Fruit fly (Drosophila melanogaster) whole organism, embryonic: ENCODE data around the gene ihog.

Source experiments
- Awh ChIP-seq: fragments of 200-800 bp; sonication (Bioruptor generic); IDR thresholded peaks from 2 replicates; pipeline ENCODE4, ENCODE4 v1.3.6; 2022; ENCODE audit warnings: missing biosample characterization, missing genetic modification characterization
- CG10366 ChIP-seq: fragments of 200-800 bp; sonication (Bioruptor generic); IDR thresholded peaks from 2 replicates; pipeline ENCODE4 v1.3.6; 2022; ENCODE audit warnings: missing biosample characterization, missing genetic modification characterization
- CG11504 ChIP-seq: fragments of 200-800 bp; sonication (Bioruptor generic); optimal IDR thresholded peaks from 3 replicates; lab custom pipeline; 2019; ENCODE audit warnings: missing biosample characterization, mild to moderate bottlenecking, missing genetic modification characterization, moderate library complexity
- CG13296 ChIP-seq: fragments of 200-800 bp; sonication (Bioruptor generic); optimal IDR thresholded peaks from 3 replicates; lab custom pipeline; 2018; ENCODE audit warnings: missing biosample characterization, mild to moderate bottlenecking, missing genetic modification characterization
- CG13775 ChIP-seq: fragments of 200-800 bp; sonication (Bioruptor generic); optimal IDR thresholded peaks from 3 replicates; lab custom pipeline; 2017; ENCODE audit warnings: missing biosample characterization, mild to moderate bottlenecking, missing genetic modification characterization
- CG14014 ChIP-seq: fragments of 200-800 bp; sonication (Bioruptor generic); IDR thresholded peaks from 2 replicates; pipeline ENCODE4 v1.3.6; 2022; ENCODE audit warnings: missing biosample characterization, missing genetic modification characterization
- CG14860 ChIP-seq: fragments of 200-800 bp; sonication (Bioruptor generic); IDR thresholded peaks from 3 replicates; pipeline ENCODE4 v1.3.6; 2022; ENCODE audit warnings: missing biosample characterization, missing genetic modification characterization; ENCODE audit not compliant: partially characterized antibody
- CG15269 ChIP-seq: fragments of 200-800 bp; sonication (Bioruptor generic); optimal IDR thresholded peaks from 2 replicates; lab custom pipeline; 2018; ENCODE audit warnings: missing biosample characterization, mild to moderate bottlenecking, missing genetic modification characterization, moderate library complexity
- CG1529 ChIP-seq: fragments of 200-800 bp; sonication (Bioruptor generic); optimal IDR thresholded peaks from 3 replicates; lab custom pipeline; 2018; ENCODE audit warnings: missing biosample characterization, missing genetic modification characterization
- CG1647 ChIP-seq: fragments of 200-800 bp; sonication (Bioruptor generic); optimal IDR thresholded peaks from 3 replicates; lab custom pipeline; 2016; ENCODE audit warnings: missing biosample characterization, missing genetic modification characterization
- CG31388 ChIP-seq: fragments of 200-800 bp; sonication (Bioruptor generic); optimal IDR thresholded peaks from 2 replicates; lab custom pipeline; 2016; ENCODE audit warnings: missing biosample characterization, missing genetic modification characterization
- CG34422 ChIP-seq: fragments of 200-800 bp; sonication (Bioruptor generic); IDR thresholded peaks from 3 replicates; pipeline ENCODE4 v1.3.6; 2022; ENCODE audit warnings: missing biosample characterization, missing genetic modification characterization
- CG9797 ChIP-seq: fragments of 200-800 bp; sonication (Bioruptor generic); optimal IDR thresholded peaks from 3 replicates; lab custom pipeline; 2018; ENCODE audit warnings: missing biosample characterization, mild to moderate bottlenecking, missing genetic modification characterization
- CHES-1-like ChIP-seq: fragments of 200-800 bp; sonication (Bioruptor generic); optimal IDR thresholded peaks from 2 replicates; lab custom pipeline; 2016; ENCODE audit warnings: missing biosample characterization, missing genetic modification characterization
- Camta ChIP-seq: fragments of 200-800 bp; sonication (Bioruptor generic); optimal IDR thresholded peaks from 2 replicates; lab custom pipeline; 2016; ENCODE audit warnings: missing biosample characterization, missing genetic modification characterization
- Dbx ChIP-seq: fragments of 200-800 bp; sonication (Bioruptor generic); IDR thresholded peaks from 3 replicates; pipeline ENCODE4 v1.3.6; 2022; ENCODE audit warnings: missing biosample characterization, missing genetic modification characterization
- HHEX ChIP-seq: fragments of 200-800 bp; sonication (Bioruptor generic); optimal IDR thresholded peaks from 3 replicates; lab custom pipeline; 2017; ENCODE audit warnings: missing biosample characterization, mild to moderate bottlenecking, missing genetic modification characterization, missing genetic modification reagents
- Hand ChIP-seq: fragments of 200-800 bp; sonication (Bioruptor generic); optimal IDR thresholded peaks from 2 replicates; lab custom pipeline; 2017; ENCODE audit warnings: mild to moderate bottlenecking, missing biosample characterization, missing genetic modification reagents, missing genetic modification characterization
- Hmx ChIP-seq: fragments of 200-800 bp; sonication (Bioruptor generic); optimal IDR thresholded peaks from 2 replicates; lab custom pipeline; 2016; ENCODE audit warnings: missing biosample characterization, missing genetic modification characterization
- Lpt ChIP-seq: fragments of >200 bp; optimal IDR thresholded peaks from 2 replicates; lab custom pipeline; 2018; ENCODE audit warnings: missing biosample characterization, missing genetic modification characterization
- MESR4 ChIP-seq: fragments of 200-800 bp; sonication (Bioruptor generic); optimal IDR thresholded peaks from 2 replicates; lab custom pipeline; 2018; ENCODE audit warnings: missing biosample characterization, mild to moderate bottlenecking, missing genetic modification characterization, moderate library complexity
- NFAT ChIP-seq: fragments of 200-800 bp; sonication (Bioruptor generic); IDR thresholded peaks from 2 replicates; pipeline ENCODE4 v1.3.6; 2022; ENCODE audit warnings: missing biosample characterization, missing genetic modification characterization
- Side ChIP-seq: fragments of 200-800 bp; sonication (Bioruptor generic); optimal IDR thresholded peaks from 2 replicates; lab custom pipeline; 2016; ENCODE audit warnings: missing biosample characterization, missing genetic modification characterization
- Ssrp ChIP-seq: fragments of 200-800 bp; sonication (Bioruptor generic); optimal IDR thresholded peaks from 2 replicates; lab custom pipeline; 2018; ENCODE audit warnings: missing biosample characterization, mild to moderate bottlenecking, missing genetic modification characterization, moderate library complexity
- Taf1 ChIP-seq: fragments of 200-800 bp; sonication (Bioruptor generic); IDR thresholded peaks from 2 replicates; pipeline ENCODE4 v1.3.6; 2022; ENCODE audit warnings: missing biosample characterization, missing genetic modification characterization
- Usf ChIP-seq: fragments of 200-800 bp; sonication (Bioruptor generic); optimal IDR thresholded peaks from 2 replicates; lab custom pipeline; 2017; ENCODE audit warnings: missing genotype, missing biosample characterization, missing genetic modification characterization
- corto ChIP-seq: fragments of 200-800 bp; sonication (Bioruptor generic); optimal IDR thresholded peaks from 2 replicates; lab custom pipeline; 2016; ENCODE audit warnings: missing biosample characterization, mild to moderate bottlenecking, missing genetic modification characterization, moderate library complexity
- dmrt99B ChIP-seq: fragments of 200-800 bp; sonication (Bioruptor generic); optimal IDR thresholded peaks from 2 replicates; lab custom pipeline; 2018; ENCODE audit warnings: missing biosample characterization, mild to moderate bottlenecking, missing genetic modification characterization, moderate library complexity
- ems ChIP-seq: fragments of 200-800 bp; sonication (Bioruptor generic); optimal IDR thresholded peaks from 3 replicates; lab custom pipeline; 2016; ENCODE audit warnings: missing biosample characterization, missing genetic modification characterization
- eve ChIP-seq, 2 experiments: fragments of >200 bp; optimal IDR thresholded peaks; 2 replicates each; lab custom pipeline; 2017; ENCODE audit warnings: missing biosample characterization in 2 of 2, missing genetic modification characterization in 2 of 2
- fd102C ChIP-seq: fragments of 200-800 bp; sonication (Bioruptor generic); optimal IDR thresholded peaks from 2 replicates; lab custom pipeline; 2018; ENCODE audit warnings: missing biosample characterization, mild to moderate bottlenecking, missing genetic modification characterization, moderate library complexity
- grau ChIP-seq: fragments of 200-800 bp; optimal IDR thresholded peaks from 3 replicates; lab custom pipeline; 2019; ENCODE audit warnings: missing biosample characterization, mild to moderate bottlenecking, missing genetic modification characterization, moderate library complexity
- gsb-n ChIP-seq: fragments of 200-800 bp; sonication (Bioruptor generic); optimal IDR thresholded peaks from 3 replicates; lab custom pipeline; 2018; ENCODE audit warnings: missing biosample characterization, mild to moderate bottlenecking, missing genetic modification characterization
- her ChIP-seq: fragments of 200-800 bp; sonication (Bioruptor generic); optimal IDR thresholded peaks from 2 replicates; lab custom pipeline; 2016; ENCODE audit warnings: missing biosample characterization, missing genetic modification characterization
- ind ChIP-seq: fragments of 200-800 bp; sonication (Bioruptor generic); optimal IDR thresholded peaks from 3 replicates; lab custom pipeline; 2016; ENCODE audit warnings: missing biosample characterization, missing genetic modification characterization
- insv ChIP-seq, 2 experiments: fragments of 200-800 bp; sonication (Bioruptor generic); optimal IDR thresholded peaks; 3 replicates each; lab custom pipeline; 2016 to 2018; ENCODE audit warnings: missing biosample characterization in 2 of 2, missing genetic modification characterization in 2 of 2
- jumu ChIP-seq: fragments of 200-800 bp; sonication (Bioruptor generic); optimal IDR thresholded peaks from 3 replicates; lab custom pipeline; 2016; ENCODE audit warnings: missing biosample characterization, missing genetic modification characterization
- kay ChIP-seq: fragments of 200-800 bp; sonication (Bioruptor generic); optimal IDR thresholded peaks from 2 replicates; lab custom pipeline; 2016; ENCODE audit warnings: missing biosample characterization, missing genetic modification characterization
- lbe ChIP-seq: fragments of 200-800 bp; sonication (Bioruptor generic); optimal IDR thresholded peaks from 2 replicates; lab custom pipeline; 2016; ENCODE audit warnings: missing biosample characterization, mild to moderate bottlenecking, missing genetic modification characterization
- mam ChIP-seq: fragments of 200-800 bp; sonication (Bioruptor generic); optimal IDR thresholded peaks from 3 replicates; lab custom pipeline; 2016; ENCODE audit warnings: missing biosample characterization, missing genetic modification characterization
- nau ChIP-seq: fragments of 200-800 bp; sonication (Bioruptor generic); optimal IDR thresholded peaks from 3 replicates; lab custom pipeline; 2017; ENCODE audit warnings: missing biosample characterization, mild to moderate bottlenecking, missing genetic modification characterization, missing genetic modification reagents
- nmo ChIP-seq: fragments of 200-800 bp; sonication (Bioruptor generic); optimal IDR thresholded peaks from 2 replicates; lab custom pipeline; 2018; ENCODE audit warnings: missing biosample characterization, mild to moderate bottlenecking, missing genetic modification characterization, moderate library complexity
- nom ChIP-seq: fragments of 200-800 bp; sonication (Bioruptor generic); optimal IDR thresholded peaks from 2 replicates; lab custom pipeline; 2017; ENCODE audit warnings: missing biosample characterization, missing genetic modification characterization, mild to moderate bottlenecking, moderate library complexity, missing genetic modification reagents
- org-1 ChIP-seq: fragments of 200-800 bp; sonication (Bioruptor generic); optimal IDR thresholded peaks from 2 replicates; lab custom pipeline; 2017; ENCODE audit warnings: missing biosample characterization, missing genetic modification characterization
- pros ChIP-seq: fragments of 200-800 bp; sonication (Bioruptor generic); optimal IDR thresholded peaks from 3 replicates; lab custom pipeline; 2019; ENCODE audit warnings: missing biosample characterization, mild to moderate bottlenecking, missing genetic modification characterization, moderate library complexity
- ro ChIP-seq: fragments of 200-800 bp; sonication (Bioruptor generic); IDR thresholded peaks from 2 replicates; pipeline ENCODE4 v1.3.6; 2022; ENCODE audit warnings: missing biosample characterization, missing genetic modification characterization
- seq ChIP-seq: fragments of 200-800 bp; sonication (Bioruptor generic); IDR thresholded peaks from 2 replicates; pipeline ENCODE4 v1.3.6; 2022; ENCODE audit warnings: missing biosample characterization, missing genetic modification characterization
- sima ChIP-seq: fragments of 200-800 bp; sonication (Bioruptor generic); optimal IDR thresholded peaks from 2 replicates; lab custom pipeline; 2016; ENCODE audit warnings: missing biosample characterization, missing genetic modification characterization
- slbo ChIP-seq: fragments of 200-800 bp; sonication (Bioruptor generic); IDR thresholded peaks from 2 replicates; pipeline ENCODE4 v1.3.6; 2022; ENCODE audit warnings: missing biosample characterization, missing genetic modification characterization
- slou ChIP-seq: fragments of 200-800 bp; sonication (Bioruptor generic); optimal IDR thresholded peaks from 3 replicates; lab custom pipeline; 2016; ENCODE audit warnings: missing biosample characterization, missing genetic modification characterization
- so ChIP-seq: fragments of 200-800 bp; sonication (Bioruptor generic); IDR thresholded peaks from 3 replicates; pipeline ENCODE4 v1.3.6; 2022; ENCODE audit warnings: missing biosample characterization, missing genetic modification characterization
- usp ChIP-seq: fragments of >200 bp; optimal IDR thresholded peaks from 2 replicates; lab custom pipeline; 2017; ENCODE audit warnings: missing biosample characterization, missing genetic modification characterization

Gene ihog

DNA sequence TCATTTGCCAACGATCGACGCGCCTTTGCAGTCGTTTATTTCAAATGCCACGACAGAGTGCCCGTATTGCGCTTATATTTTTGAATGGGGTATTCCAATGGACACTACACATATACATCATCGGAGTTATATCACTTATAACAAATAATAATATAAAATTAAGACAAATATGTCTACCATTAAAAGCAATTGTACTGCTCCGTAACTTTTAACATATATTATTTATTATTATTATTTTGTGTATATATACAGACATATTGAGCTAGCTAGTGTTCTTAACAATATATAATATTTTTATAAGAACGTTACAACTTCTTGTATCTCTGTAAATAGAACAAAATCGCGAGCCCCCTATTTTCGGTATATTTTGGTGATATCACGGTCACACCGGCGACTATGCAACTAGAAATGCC lies 15.4 kb upstream of the ihog start, which contains the start of the genes sip2 and Coprox (continued):
- TF ChIP-seq corto (GFP tag; lab: Kevin White, UChicago): no peak
- TF ChIP-seq CG13296 (GFP tag; lab: Kevin White, UChicago): peak; percentile 71
- no peak for TF ChIP-seq slou (GFP tag; lab: Kevin White, UChicago)
- TF ChIP-seq grau (tag; lab: Kevin White, UChicago): peak; percentile 83
- no peak for TF ChIP-seq seq (GFP tag; lab: Robert Waterston, UW)
- TF ChIP-seq Hmx (GFP tag; lab: Kevin White, UChicago): no peak
- TF ChIP-seq NFAT: no peak; the same call in 1 of the 2 replicates
- TF ChIP-seq nom (GFP tag; lab: Kevin White, UChicago): peak; percentile 21
- TF ChIP-seq CG34422 (GFP tag; lab: Robert Waterston, UW): 0 out of 3 replicates have a peak, but pooled peaks have one; percentile 21
- TF ChIP-seq insv (GFP tag; optimal IDR thresholded peaks at IDR 0.05; lab: Kevin White, UChicago): peak in 1 of 2 experiments; percentile 27
- TF ChIP-seq Hand (GFP tag; lab: Kevin White, UChicago): no peak
- TF ChIP-seq ro (GFP tag; lab: Robert Waterston, UW): no peak
- TF ChIP-seq pros (GFP tag; lab: Kevin White, UChicago): no peak
- TF ChIP-seq Taf1 (GFP tag; lab: Robert Waterston, UW): no peak
- no peak for TF ChIP-seq Side
- TF ChIP-seq MESR4 (GFP tag; lab: Kevin White, UChicago): no peak
- no peak for TF ChIP-seq CG14860 (GFP tag; lab: Robert Waterston, UW)
- no peak for TF ChIP-seq org-1 (GFP tag; lab: Kevin White, UChicago)
- peak; percentile 29 for TF ChIP-seq Usf (GFP tag; lab: Kevin White, UChicago)
- no peak for TF ChIP-seq jumu (GFP tag; lab: Kevin White, UChicago)
- no peak for TF ChIP-seq CG11504 (tag; lab: Kevin White, UChicago)
- no peak for TF ChIP-seq her (GFP tag; lab: Kevin White, UChicago)
- TF ChIP-seq ems (GFP tag; lab: Kevin White, UChicago): no peak
- TF ChIP-seq slbo: peak; percentile 64
- no peak for TF ChIP-seq eve (GFP tag; optimal IDR thresholded peaks at IDR 0.05; lab: Kevin White, UChicago)
- TF ChIP-seq Ssrp (tag; lab: Kevin White, UChicago): peak; percentile 73
- TF ChIP-seq CG10366 (GFP tag; lab: Robert Waterston, UW): peak; percentile 39; the same call in 1 of the 2 replicates
- TF ChIP-seq CG1647 (GFP tag; lab: Kevin White, UChicago): no peak
- no peak for TF ChIP-seq CG31388 (GFP tag; lab: Kevin White, UChicago)
- peak; percentile 59 for TF ChIP-seq CG14014 (GFP tag; lab: Robert Waterston, UW)
- peak; percentile 31 for TF ChIP-seq kay (GFP tag; lab: Kevin White, UChicago)
- TF ChIP-seq nau: no peak
- TF ChIP-seq dmrt99B: no peak
- TF ChIP-seq fd102C (GFP tag; lab: Kevin White, UChicago): no peak
- TF ChIP-seq CG1529 (GFP tag; lab: Kevin White, UChicago): peak; percentile 1
- TF ChIP-seq CG13775 (GFP tag; lab: Kevin White, UChicago): peak; percentile 68
- TF ChIP-seq CG15269 (tag; lab: Kevin White, UChicago): no peak
- TF ChIP-seq Awh: peak; percentile 32; the same call in 1 of the 2 replicates
- TF ChIP-seq Camta: no peak
- no peak for TF ChIP-seq Lpt
- TF ChIP-seq nmo (GFP tag; lab: Kevin White, UChicago): peak; percentile 82
- no peak for TF ChIP-seq gsb-n (tag; lab: Kevin White, UChicago)
- TF ChIP-seq mam (GFP tag; lab: Kevin White, UChicago): peak; percentile 27
- peak; percentile 89 for TF ChIP-seq CG9797 (GFP tag; lab: Kevin White, UChicago)
- no peak for TF ChIP-seq so (GFP tag; lab: Robert Waterston, UW)
- 0 out of 3 replicates have a peak, but pooled peaks have one; percentile 10 for TF ChIP-seq Dbx (GFP tag; lab: Robert Waterston, UW)
- no peak for TF ChIP-seq CHES-1-like (GFP tag; lab: Kevin White, UChicago)
- TF ChIP-seq HHEX (GFP tag; lab: Kevin White, UChicago): peak; percentile 29
- peak; percentile 15 for TF ChIP-seq lbe
- TF ChIP-seq ind (GFP tag; lab: Kevin White, UChicago): peak; percentile 69
- TF ChIP-seq usp (GFP tag; lab: Kevin White, UChicago): no peak
- no peak for TF ChIP-seq sima (GFP tag; lab: Kevin White, UChicago)
